Worm (Caenorhabditis elegans) whole organism, L1 larva: Measurements from ENCODE around the gene C26E6.1.

Source experiments
- fkh-10 ChIP-seq: sonication (generic microtip); optimal IDR thresholded peaks from 2 replicates; lab custom pipeline; 2017; ENCODE audit warnings: missing biosample characterization, missing genetic modification reagents, missing genetic modification characterization
- unc-98 ChIP-seq: fragments of 200-800 bp; sonication (Bioruptor generic); IDR thresholded peaks from 2 replicates; pipeline ENCODE4 v1.3.6; 2022; ENCODE audit warnings: missing genetic modification characterization, missing compliant biosample characterization

- TF ChIP-seq fkh-10 (GFP tag; lab: Kevin White, UChicago) (no peak), unc-98 (GFP tag; lab: Robert Waterston, UW) (no peak)
These were observed 11.5 kb downstream of the C26E6.1 start for ce11 chrIII:4968146-4968545.
